Fruit fly (Drosophila melanogaster): ENCODE data around the gene CG13895.
A peak's percentile ranks its signal among the peaks of the same experiment; 100 is the strongest.

CG13895 gene

dm6 chr3L:658279-658678, 49.7 kb downstream of the CG13895 start:
- TF ChIP-seq ham (GFP tag; IDR thresholded peaks at IDR 0.05) (no peak), stwl (tag; optimal IDR thresholded peaks at IDR 0.05) (peak; percentile 24), CG17328 (GFP tag; IDR thresholded peaks at IDR 0.05) (no peak), CG10267 (tag; optimal IDR thresholded peaks at IDR 0.05) (peak; percentile 3), Drgx (GFP tag; IDR thresholded peaks at IDR 0.05) (0 out of 2 replicates have a peak, but pooled peaks have one; percentile 12), dati (GFP tag; IDR thresholded peaks at IDR 0.05) (no peak), Ets65A (GFP tag) (peak; percentile 75), Med (GFP tag) (peak; percentile 41)

Measured in whole organism, embryonic.